Fruit fly (Drosophila melanogaster): ENCODE measurements around the gene CG34280.

Gene CG34280

DNA sequence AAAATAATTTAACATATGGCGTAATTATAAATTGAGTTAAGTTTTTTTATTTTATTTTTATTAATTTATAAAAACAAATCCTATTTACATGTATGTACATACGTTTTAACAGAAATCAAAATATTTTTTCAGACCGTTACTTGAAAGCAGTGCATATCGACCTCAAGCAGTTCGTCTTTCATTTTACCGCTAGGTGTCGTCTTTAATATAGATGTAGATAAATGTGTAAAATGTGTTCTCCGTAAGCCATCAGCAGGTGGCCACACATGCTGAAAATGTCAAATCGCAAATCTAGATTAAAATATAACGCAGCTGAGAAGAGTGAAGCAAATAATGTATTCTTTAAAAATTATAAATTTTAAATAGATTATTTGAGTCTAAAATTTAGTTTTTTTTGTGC, 45.9 kb upstream of the CG34280 start (continued):
- TF ChIP-seq Xbp1 (GFP tag; optimal IDR thresholded peaks at IDR 0.05) (peak; percentile 31), ind (GFP tag; optimal IDR thresholded peaks at IDR 0.05) (no peak), nerfin-1 (tag; optimal IDR thresholded peaks at IDR 0.05) (no peak), sens (GFP tag) (peak; percentile 48), gem (tag; optimal IDR thresholded peaks at IDR 0.05) (peak; percentile 18), amos (GFP tag; IDR thresholded peaks at IDR 0.05; ENCODE audit: partially characterized antibody) (peak; percentile 62), CG42726 (GFP tag; IDR thresholded peaks at IDR 0.05; ENCODE audit: partially characterized antibody) (peak; percentile 71), nmo (GFP tag; optimal IDR thresholded peaks at IDR 0.05) (peak; percentile 29), bbx (GFP tag; IDR thresholded peaks at IDR 0.05; ENCODE audit: partially characterized antibody) (peak; percentile 48; the same call in 1 of the 2 replicates), H2.0 (GFP tag; IDR thresholded peaks at IDR 0.05) (no peak), CG16813 (GFP tag; IDR thresholded peaks at IDR 0.05; ENCODE audit: partially characterized antibody) (peak; percentile 45; the same call in 1 of the 3 replicates), CG9817 (tag; optimal IDR thresholded peaks at IDR 0.05) (peak; percentile 16), CTCF (GFP tag; optimal IDR thresholded peaks at IDR 0.05) (peak; percentile 95), rib (GFP tag; IDR thresholded peaks at IDR 0.05) (no peak), grau (tag; optimal IDR thresholded peaks at IDR 0.05) (no peak), CG11093 (GFP tag; IDR thresholded peaks at IDR 0.05) (no peak), HLH4C (GFP tag; IDR thresholded peaks at IDR 0.05; ENCODE audit: partially characterized antibody) (peak; percentile 15; the same call in 1 of the 3 replicates), CG9215 (GFP tag; IDR thresholded peaks at IDR 0.05) (no peak), CG31441 (GFP tag; IDR thresholded peaks at IDR 0.05) (no peak), Abd-B (GFP tag; optimal IDR thresholded peaks at IDR 0.05) (peak; percentile 60), CG18011 (GFP tag; optimal IDR thresholded peaks at IDR 0.05) (no peak), Opbp (GFP tag; IDR thresholded peaks at IDR 0.05; ENCODE audit: partially characterized antibody) (peak; percentile 69; the same call in 2 of the 3 replicates), bcd (GFP tag; optimal IDR thresholded peaks at IDR 0.05) (peak; percentile 19), CG8765 (GFP tag; IDR thresholded peaks at IDR 0.05) (no peak), run (tag; optimal IDR thresholded peaks at IDR 0.05) (no peak), kah (GFP tag; optimal IDR thresholded peaks at IDR 0.05) (peak; percentile 64), CG11560 (tag; IDR thresholded peaks at IDR 0.05) (no peak), CG6813 (GFP tag; optimal IDR thresholded peaks at IDR 0.05) (no peak), CrebB (tag; optimal IDR thresholded peaks at IDR 0.05) (no peak), ara (GFP tag; IDR thresholded peaks at IDR 0.05) (no peak), hb (GFP tag; IDR thresholded peaks at IDR 0.05; ENCODE audit: partially characterized antibody) (peak; percentile 51; the same call in 2 of the 3 replicates), CG13424 (tag; optimal IDR thresholded peaks at IDR 0.05) (no peak), CG3847 (GFP tag; IDR thresholded peaks at IDR 0.05) (peak; percentile 27; the same call in 1 of the 2 replicates), CG3995 (GFP tag; optimal IDR thresholded peaks at IDR 0.05) (peak; percentile 28), knrl (GFP tag; IDR thresholded peaks at IDR 0.05; ENCODE audit: partially characterized antibody) (peak; percentile 65; the same call in 2 of the 3 replicates), gcm (GFP tag; optimal IDR thresholded peaks at IDR 0.05) (no peak), dati (GFP tag; IDR thresholded peaks at IDR 0.05) (no peak), CG33557 (GFP tag; optimal IDR thresholded peaks at IDR 0.05) (no peak), tap (tag; optimal IDR thresholded peaks at IDR 0.05) (no peak), mam (GFP tag; optimal IDR thresholded peaks at IDR 0.05) (no peak), CG6791 (GFP tag; IDR thresholded peaks at IDR 0.05; ENCODE audit: partially characterized antibody) (peak; percentile 69), pita (GFP tag; optimal IDR thresholded peaks at IDR 0.05) (peak; percentile 6), CG14710 (tag; optimal IDR thresholded peaks at IDR 0.05) (no peak)
